Worm (Caenorhabditis elegans) whole organism, L1 larva: ENCODE measurements around the gene F26G1.11.

ENCODE experiments used
- C16A3.4 ChIP-seq: fragments of 150-350 bp; optimal IDR thresholded peaks from 2 replicates; lab custom pipeline; 2014; ENCODE audit warnings: missing biosample characterization, missing genetic modification characterization
- F16B12.6 ChIP-seq: fragments of 150-350 bp; optimal IDR thresholded peaks from 2 replicates; lab custom pipeline; 2014; ENCODE audit warnings: missing biosample characterization, missing genetic modification characterization
- Y116A8C.19 ChIP-seq: sonication (generic microtip); optimal IDR thresholded peaks from 2 replicates; lab custom pipeline; 2016; ENCODE audit warnings: missing compliant biosample characterization, missing genetic modification characterization, borderline replicate concordance
- aha-1 ChIP-seq: fragments of 150-350 bp; optimal IDR thresholded peaks from 2 replicates; lab custom pipeline; 2014; ENCODE audit warnings: missing biosample characterization, missing genetic modification characterization
- blmp-1 ChIP-seq: fragments of 150-350 bp; optimal IDR thresholded peaks from 2 replicates; lab custom pipeline; 2014; ENCODE audit warnings: missing biosample characterization, missing genetic modification characterization
- ceh-63 ChIP-seq: fragments of 200-800 bp; sonication (Bioruptor generic); optimal IDR thresholded peaks from 2 replicates; lab custom pipeline; 2018; ENCODE audit warnings: mild to moderate bottlenecking, missing genetic modification characterization, missing compliant biosample characterization
- ceh-8 ChIP-seq: fragments of 200-800 bp; sonication (Bioruptor generic); optimal IDR thresholded peaks from 2 replicates; lab custom pipeline; 2018; ENCODE audit warnings: mild to moderate bottlenecking, missing genetic modification characterization, moderate library complexity, missing compliant biosample characterization
- ceh-88 ChIP-seq: fragments of 200-800 bp; sonication (Bioruptor generic); IDR thresholded peaks from 2 replicates; pipeline ENCODE4 v1.3.6; 2022; ENCODE audit warnings: missing genetic modification characterization, missing compliant biosample characterization
- ces-1 ChIP-seq: fragments of 150-350 bp; optimal IDR thresholded peaks from 2 replicates; lab custom pipeline; 2014; ENCODE audit warnings: missing biosample characterization, missing genetic modification reagents, missing genetic modification characterization
- dpl-1 ChIP-seq, 3 experiments: fragments of 150-350 bp in 2 of 3; sonication (generic microtip) in 1 of 3; optimal IDR thresholded peaks; 2 replicates each; lab custom pipeline; 2014 to 2017; ENCODE audit warnings: missing biosample characterization in 3 of 3, missing genetic modification characterization in 3 of 3, missing genetic modification reagents in 3 of 3
- dsc-1 ChIP-seq: sonication (generic microtip); optimal IDR thresholded peaks from 2 replicates; lab custom pipeline; 2016; ENCODE audit warnings: mild to moderate bottlenecking, missing genetic modification characterization, missing compliant biosample characterization
- efl-1 ChIP-seq, 4 experiments: fragments of 150-350 bp; optimal IDR thresholded peaks in 3 of 4; peaks in 1 of 4; 1 replicate in 1 of 4; 2 replicates in 3 of 4; lab custom pipeline; 2014; ENCODE audit warnings: missing biosample characterization in 2 of 4, missing genetic modification characterization in 2 of 4, missing genetic modification reagents in 2 of 4
- elt-2 ChIP-seq: sonication (generic microtip); optimal IDR thresholded peaks from 2 replicates; lab custom pipeline; 2016; ENCODE audit warnings: missing genetic modification characterization, mild to moderate bottlenecking, inconsistent platforms, missing compliant biosample characterization, missing genetic modification reagents
- ets-5 ChIP-seq: fragments of 200-800 bp; sonication (Bioruptor generic); IDR thresholded peaks from 2 replicates; pipeline ENCODE4 v1.3.6; 2022; ENCODE audit warnings: missing genetic modification characterization, missing compliant biosample characterization
- fkh-4 ChIP-seq: sonication (generic microtip); optimal IDR thresholded peaks from 2 replicates; lab custom pipeline; 2016; ENCODE audit warnings: missing compliant biosample characterization, missing genetic modification characterization, borderline replicate concordance
- fkh-8 ChIP-seq: sonication (generic microtip); optimal IDR thresholded peaks from 2 replicates; lab custom pipeline; 2016; ENCODE audit warnings: mild to moderate bottlenecking, missing genetic modification characterization, missing compliant biosample characterization
- grh-1 ChIP-seq: fragments of 200-800 bp; sonication (Bioruptor generic); IDR thresholded peaks from 2 replicates; pipeline ENCODE4 v1.3.6; 2022; ENCODE audit warnings: missing genetic modification reagents, missing genetic modification characterization, missing compliant biosample characterization
- irx-1 ChIP-seq: sonication (generic microtip); optimal IDR thresholded peaks from 2 replicates; lab custom pipeline; 2016; ENCODE audit warnings: missing genetic modification characterization, missing compliant biosample characterization
- isw-1 ChIP-seq: fragments of 200-800 bp; sonication (Bioruptor generic); IDR thresholded peaks from 2 replicates; pipeline ENCODE4 v1.3.6; 2022; ENCODE audit warnings: missing genetic modification characterization, missing compliant biosample characterization
- jun-1 ChIP-seq: fragments of 150-350 bp; optimal IDR thresholded peaks from 2 replicates; lab custom pipeline; 2014; ENCODE audit warnings: missing biosample characterization, missing genetic modification reagents, missing genetic modification characterization
- lin-14 ChIP-seq: fragments of 200-800 bp; sonication (Bioruptor generic); optimal IDR thresholded peaks from 2 replicates; lab custom pipeline; 2018; ENCODE audit warnings: mild to moderate bottlenecking, missing genetic modification characterization, moderate library complexity, missing compliant biosample characterization
- lin-35 ChIP-seq, 2 experiments: fragments of 150-350 bp; optimal IDR thresholded peaks; 2 replicates each; lab custom pipeline; 2014; ENCODE audit warnings: missing biosample characterization in 2 of 2, missing genetic modification characterization in 2 of 2, missing genetic modification reagents in 2 of 2
- lin-39 ChIP-seq: fragments of 150-350 bp; optimal IDR thresholded peaks from 2 replicates; lab custom pipeline; 2014; ENCODE audit warnings: missing biosample characterization, missing genetic modification reagents, missing genetic modification characterization
- lir-3 ChIP-seq: sonication (generic microtip); optimal IDR thresholded peaks from 2 replicates; lab custom pipeline; 2016; ENCODE audit warnings: mild to moderate bottlenecking, missing genetic modification characterization, moderate library complexity, missing compliant biosample characterization; ENCODE audit not compliant: poor library complexity
- mab-9 ChIP-seq: fragments of 200-800 bp; sonication (Bioruptor generic); IDR thresholded peaks from 2 replicates; pipeline ENCODE4 v1.3.6; 2022; ENCODE audit warnings: missing genetic modification reagents, missing genetic modification characterization, missing compliant biosample characterization
- mdl-1 ChIP-seq, 2 experiments: fragments of 150-350 bp; optimal IDR thresholded peaks; 2 replicates each; lab custom pipeline; 2014 to 2017; ENCODE audit warnings: missing biosample characterization in 2 of 2, missing genetic modification characterization in 2 of 2, inconsistent platforms in 1 of 2
- mef-2 ChIP-seq: fragments of 150-350 bp; optimal IDR thresholded peaks from 2 replicates; lab custom pipeline; 2014; ENCODE audit warnings: missing biosample characterization, missing genetic modification characterization
- nhr-11 ChIP-seq: fragments of 150-350 bp; optimal IDR thresholded peaks from 2 replicates; lab custom pipeline; 2014; ENCODE audit warnings: missing biosample characterization, missing genetic modification characterization
- nhr-12 ChIP-seq: sonication (generic microtip); optimal IDR thresholded peaks from 2 replicates; lab custom pipeline; 2017; ENCODE audit warnings: missing biosample characterization, missing genetic modification characterization
- nhr-20 ChIP-seq: sonication (generic microtip); optimal IDR thresholded peaks from 2 replicates; lab custom pipeline; 2016; ENCODE audit warnings: mild to moderate bottlenecking, missing genetic modification characterization, missing compliant biosample characterization
- nhr-237 ChIP-seq: fragments of 150-350 bp; optimal IDR thresholded peaks from 2 replicates; lab custom pipeline; 2014; ENCODE audit warnings: missing biosample characterization, missing genetic modification characterization
- nhr-28 ChIP-seq: fragments of 150-350 bp; optimal IDR thresholded peaks from 2 replicates; lab custom pipeline; 2014; ENCODE audit warnings: missing biosample characterization, missing genetic modification characterization
- nhr-71 ChIP-seq: sonication (generic microtip); optimal IDR thresholded peaks from 2 replicates; lab custom pipeline; 2016; ENCODE audit warnings: mild to moderate bottlenecking, missing genetic modification characterization, moderate library complexity, missing compliant biosample characterization
- nhr-76 ChIP-seq: sonication (generic microtip); optimal IDR thresholded peaks from 2 replicates; lab custom pipeline; 2017; ENCODE audit warnings: missing biosample characterization, missing genetic modification characterization
- nhr-77 ChIP-seq: fragments of 150-350 bp; optimal IDR thresholded peaks from 2 replicates; lab custom pipeline; 2014; ENCODE audit warnings: missing biosample characterization, missing genetic modification characterization
- nhr-84 ChIP-seq: sonication (generic microtip); optimal IDR thresholded peaks from 2 replicates; lab custom pipeline; 2017; ENCODE audit warnings: missing biosample characterization, missing genetic modification characterization
- nhr-90 ChIP-seq: sonication (generic microtip); optimal IDR thresholded peaks from 2 replicates; lab custom pipeline; 2016; ENCODE audit warnings: mild to moderate bottlenecking, missing genetic modification characterization, missing compliant biosample characterization; ENCODE audit not compliant: poor library complexity
- skn-1 ChIP-seq: fragments of 150-350 bp; optimal IDR thresholded peaks from 2 replicates; lab custom pipeline; 2014; ENCODE audit warnings: missing biosample characterization, missing genetic modification characterization
- snu-23 ChIP-seq: sonication (generic microtip); optimal IDR thresholded peaks from 2 replicates; lab custom pipeline; 2016; ENCODE audit warnings: missing genetic modification characterization, missing compliant biosample characterization
- sox-4 ChIP-seq: sonication (generic microtip); optimal IDR thresholded peaks from 2 replicates; lab custom pipeline; 2016; ENCODE audit warnings: missing genetic modification characterization, missing compliant biosample characterization
- sptf-1 ChIP-seq: fragments of 150-350 bp; optimal IDR thresholded peaks from 2 replicates; lab custom pipeline; 2014; ENCODE audit warnings: missing biosample characterization, missing genetic modification characterization
- unc-130 ChIP-seq: fragments of 150-350 bp; optimal IDR thresholded peaks from 2 replicates; lab custom pipeline; 2017; ENCODE audit warnings: missing biosample characterization, missing genetic modification characterization, inconsistent platforms
- unc-30 ChIP-seq: sonication (generic microtip); optimal IDR thresholded peaks from 2 replicates; lab custom pipeline; 2017; ENCODE audit warnings: missing biosample characterization, missing genetic modification characterization
- unc-98 ChIP-seq: fragments of 200-800 bp; sonication (Bioruptor generic); IDR thresholded peaks from 2 replicates; pipeline ENCODE4 v1.3.6; 2022; ENCODE audit warnings: missing genetic modification characterization, missing compliant biosample characterization
- vab-15 ChIP-seq: sonication (generic microtip); optimal IDR thresholded peaks from 2 replicates; lab custom pipeline; 2017; ENCODE audit warnings: missing genotype, mild to moderate bottlenecking, missing genetic modification characterization, missing compliant biosample characterization
- xbp-1 ChIP-seq: sonication (generic microtip); optimal IDR thresholded peaks from 2 replicates; lab custom pipeline; 2016; ENCODE audit warnings: missing genetic modification characterization, missing compliant biosample characterization
- zip-4 ChIP-seq: fragments of 200-800 bp; sonication (Bioruptor generic); optimal IDR thresholded peaks from 2 replicates; lab custom pipeline; 2018; ENCODE audit warnings: mild to moderate bottlenecking, missing genetic modification characterization, moderate library complexity, missing compliant biosample characterization
- ztf-11 ChIP-seq, 2 experiments: sonication (generic microtip); optimal IDR thresholded peaks; 2 replicates each; lab custom pipeline; 2016 to 2017; ENCODE audit warnings: missing genetic modification characterization in 2 of 2, missing biosample characterization in 1 of 2, missing compliant biosample characterization in 1 of 2
- ztf-4 ChIP-seq: fragments of 150-350 bp; optimal IDR thresholded peaks from 2 replicates; lab custom pipeline; 2014; ENCODE audit warnings: missing biosample characterization, missing genetic modification characterization

Gene F26G1.11

ce11 chrII:4739984-4740462, 36.9 kb upstream of the F26G1.11 start, which contains the start of gene eas-1 (continued):
- TF ChIP-seq unc-30 (tag; lab: Kevin White, UChicago), result no peak
- peak; percentile 57 for TF ChIP-seq vab-15 (tag; lab: Kevin White, UChicago)
- TF ChIP-seq aha-1 (tag; lab: Kevin White, UChicago), result no peak
- peak; percentile 52 for TF ChIP-seq Y116A8C.19
- peak; percentile 95 for TF ChIP-seq lir-3 (tag; lab: Kevin White, UChicago)
- no peak for TF ChIP-seq ets-5 (GFP tag; lab: Robert Waterston, UW)
- TF ChIP-seq grh-1 (GFP tag; lab: Robert Waterston, UW), result peak; percentile 61
- TF ChIP-seq ces-1, result no peak
- TF ChIP-seq fkh-4 (tag; lab: Kevin White, UChicago), result peak; percentile 86
- peak; percentile 35 for TF ChIP-seq lin-39
- TF ChIP-seq mab-9 (GFP tag; lab: Robert Waterston, UW), result peak; percentile 69
- TF ChIP-seq sox-4 (tag; lab: Kevin White, UChicago), result peak; percentile 87
- TF ChIP-seq nhr-77 (tag; lab: Kevin White, UChicago), result no peak
- no peak for TF ChIP-seq nhr-76 (tag; lab: Kevin White, UChicago)
- no peak for TF ChIP-seq nhr-28
- TF ChIP-seq unc-98 (GFP tag; lab: Robert Waterston, UW), result peak; percentile 85
- no peak for TF ChIP-seq nhr-11 (tag; lab: Kevin White, UChicago)
- TF ChIP-seq skn-1 (tag; lab: Kevin White, UChicago), result peak; percentile 78
- TF ChIP-seq ceh-88 (GFP tag; lab: Robert Waterston, UW), result peak; percentile 57; the same call in 1 of the 2 replicates
- TF ChIP-seq dsc-1 (tag; lab: Kevin White, UChicago), result peak; percentile 86
- TF ChIP-seq ztf-11 (tag; optimal IDR thresholded peaks at IDR 0.05; lab: Kevin White, UChicago), result peak in 1 of 2 experiments; percentile 88
- TF ChIP-seq irx-1 (tag; lab: Kevin White, UChicago), result peak; percentile 92
- TF ChIP-seq ceh-63 (GFP tag; lab: Kevin White, UChicago), result no peak
- peak; percentile 71 for TF ChIP-seq C16A3.4
- peak; percentile 91 for TF ChIP-seq nhr-71 (tag; lab: Kevin White, UChicago)
- TF ChIP-seq nhr-237 (tag; lab: Kevin White, UChicago), result peak; percentile 26
- peak; percentile 73 for TF ChIP-seq blmp-1 (tag; lab: Kevin White, UChicago)
- TF ChIP-seq nhr-84 (tag; lab: Kevin White, UChicago), result no peak
- peak; percentile 82 for TF ChIP-seq fkh-8 (tag; lab: Kevin White, UChicago)
- peak; percentile 9 for TF ChIP-seq mef-2 (tag; lab: Kevin White, UChicago)
- peak; percentile 81 for TF ChIP-seq F16B12.6 (tag; lab: Kevin White, UChicago)
- peak; percentile 20 to 88 for TF ChIP-seq mdl-1 (tag; optimal IDR thresholded peaks at IDR 0.05; lab: Kevin White, UChicago)
- no peak for TF ChIP-seq nhr-12
- TF ChIP-seq nhr-20 (tag; lab: Kevin White, UChicago), result peak; percentile 86
- no peak for TF ChIP-seq sptf-1 (tag; lab: Kevin White, UChicago)
- peak; percentile 73 for TF ChIP-seq jun-1 (tag; lab: Kevin White, UChicago)

- no peak for TF ChIP-seq skn-1 (tag; lab: Kevin White, UChicago)
- TF ChIP-seq elt-2 (tag; lab: Kevin White, UChicago), result peak; percentile 22
- TF ChIP-seq lin-35 (GFP tag; optimal IDR thresholded peaks at IDR 0.05; lab: Kevin White, UChicago), result peak in 1 of 2 experiments; percentile 58
- no peak for TF ChIP-seq ztf-4 (tag; lab: Kevin White, UChicago)
- TF ChIP-seq irx-1 (tag; lab: Kevin White, UChicago), result no peak
- TF ChIP-seq nhr-28, result no peak
- peak; percentile 14 for TF ChIP-seq nhr-90 (tag; lab: Kevin White, UChicago)
- TF ChIP-seq mdl-1 (tag; optimal IDR thresholded peaks at IDR 0.05; lab: Kevin White, UChicago), result peak in 1 of 2 experiments; percentile 5
- no peak for TF ChIP-seq fkh-8 (tag; lab: Kevin White, UChicago)
- peak; percentile 27 for TF ChIP-seq unc-130
- TF ChIP-seq ets-5 (GFP tag; lab: Robert Waterston, UW), result no peak
- no peak for TF ChIP-seq ceh-8 (GFP tag; lab: Kevin White, UChicago)
- peak; percentile 13 for TF ChIP-seq snu-23 (GFP tag; lab: Kevin White, UChicago)
- peak; percentile 25 for TF ChIP-seq nhr-71 (tag; lab: Kevin White, UChicago)
- TF ChIP-seq lin-14 (GFP tag; lab: Kevin White, UChicago), result peak; percentile 23
- no peak for TF ChIP-seq xbp-1 (tag; lab: Kevin White, UChicago)
- TF ChIP-seq isw-1 (GFP tag; lab: Robert Waterston, UW), result no peak
- no peak for TF ChIP-seq zip-4 (GFP tag; lab: Kevin White, UChicago)
- TF ChIP-seq unc-30 (tag; lab: Kevin White, UChicago), result no peak
- TF ChIP-seq nhr-20 (tag; lab: Kevin White, UChicago), result peak; percentile 11
- peak; percentile 65 for TF ChIP-seq blmp-1 (tag; lab: Kevin White, UChicago)
- TF ChIP-seq dpl-1 (GFP tag; optimal IDR thresholded peaks at IDR 0.05; lab: Kevin White, UChicago), result no peak
- TF ChIP-seq efl-1 (optimal IDR thresholded peaks at IDR 0.05; lab: Kevin White, UChicago), result no peak
- TF ChIP-seq efl-1 (GFP tag; optimal IDR thresholded peaks at IDR 0.05 in 1 of 2; lab: Kevin White, UChicago), result peak in 1 of 2 experiments; percentile 89
Observed at ce11 chrII:4741527-4742187, 35.3 kb upstream of the F26G1.11 start, which contains the start of gene acs-11. TSS of gene acs-11 (plus strand) at chrII:4742137.
